Worm (Caenorhabditis elegans) whole organism, L1 larva: ENCODE measurements around the gene Y38H6A.5.

Experiments
- C04F5.9 ChIP-seq: sonication (generic microtip); optimal IDR thresholded peaks from 2 replicates; lab custom pipeline; 2016; ENCODE audit warnings: missing genetic modification characterization, missing compliant biosample characterization
- C16A3.4 ChIP-seq: fragments of 150-350 bp; optimal IDR thresholded peaks from 2 replicates; lab custom pipeline; 2014; ENCODE audit warnings: missing biosample characterization, missing genetic modification characterization
- F16B12.6 ChIP-seq: fragments of 150-350 bp; optimal IDR thresholded peaks from 2 replicates; lab custom pipeline; 2014; ENCODE audit warnings: missing biosample characterization, missing genetic modification characterization
- Y116A8C.19 ChIP-seq: sonication (generic microtip); optimal IDR thresholded peaks from 2 replicates; lab custom pipeline; 2016; ENCODE audit warnings: missing compliant biosample characterization, missing genetic modification characterization, borderline replicate concordance
- aly-2 ChIP-seq: fragments of 150-350 bp; optimal IDR thresholded peaks from 2 replicates; lab custom pipeline; 2014; ENCODE audit warnings: missing biosample characterization, missing genetic modification characterization
- blmp-1 ChIP-seq: fragments of 150-350 bp; optimal IDR thresholded peaks from 2 replicates; lab custom pipeline; 2014; ENCODE audit warnings: missing biosample characterization, missing genetic modification characterization
- ceh-8 ChIP-seq: fragments of 200-800 bp; sonication (Bioruptor generic); optimal IDR thresholded peaks from 2 replicates; lab custom pipeline; 2018; ENCODE audit warnings: mild to moderate bottlenecking, missing genetic modification characterization, moderate library complexity, missing compliant biosample characterization
- ceh-82 ChIP-seq, 3 experiments: fragments of 150-350 bp in 1 of 3; sonication (generic microtip) in 2 of 3; optimal IDR thresholded peaks; 2 replicates each; lab custom pipeline; 2014 to 2017; ENCODE audit warnings: missing biosample characterization in 3 of 3, missing genetic modification characterization in 3 of 3
- ceh-90 ChIP-seq: sonication (generic microtip); optimal IDR thresholded peaks from 2 replicates; lab custom pipeline; 2016; ENCODE audit warnings: missing genetic modification characterization, missing compliant biosample characterization
- efl-1 ChIP-seq, 4 experiments: fragments of 150-350 bp; optimal IDR thresholded peaks in 3 of 4; peaks in 1 of 4; 1 replicate in 1 of 4; 2 replicates in 3 of 4; lab custom pipeline; 2014; ENCODE audit warnings: missing biosample characterization in 2 of 4, missing genetic modification characterization in 2 of 4, missing genetic modification reagents in 2 of 4
- efl-3 ChIP-seq: fragments of 200-800 bp; sonication (Bioruptor generic); optimal IDR thresholded peaks from 2 replicates; lab custom pipeline; 2018; ENCODE audit warnings: mild to moderate bottlenecking, missing genetic modification characterization, missing compliant biosample characterization
- egl-13 ChIP-seq: sonication (generic microtip); optimal IDR thresholded peaks from 2 replicates; lab custom pipeline; 2016; ENCODE audit warnings: missing genotype, missing genetic modification reagents, missing genetic modification characterization, missing compliant biosample characterization
- egl-27 ChIP-seq, 2 experiments: fragments of 150-350 bp in 1 of 2; sonication (generic microtip); optimal IDR thresholded peaks; 3 replicates each; lab custom pipeline; 2017 to 2018; ENCODE audit warnings: missing biosample characterization in 2 of 2, missing genetic modification characterization in 2 of 2, missing genetic modification reagents in 2 of 2
- elt-3 ChIP-seq, 6 experiments: fragments of 150-350 bp in 1 of 6; sonication (generic microtip); optimal IDR thresholded peaks; 2 replicates each; lab custom pipeline; 2017 to 2018; ENCODE audit warnings: missing biosample characterization in 6 of 6, missing genetic modification characterization in 6 of 6, inconsistent platforms in 1 of 6
- fkh-4 ChIP-seq: sonication (generic microtip); optimal IDR thresholded peaks from 2 replicates; lab custom pipeline; 2016; ENCODE audit warnings: missing compliant biosample characterization, missing genetic modification characterization, borderline replicate concordance
- hlh-4 ChIP-seq: sonication (generic microtip); optimal IDR thresholded peaks from 2 replicates; lab custom pipeline; 2016; ENCODE audit warnings: mild to moderate bottlenecking, missing genetic modification characterization, missing compliant biosample characterization
- hpl-2 ChIP-seq: fragments of 150-350 bp; optimal IDR thresholded peaks from 2 replicates; lab custom pipeline; 2014; ENCODE audit warnings: missing biosample characterization, missing genetic modification reagents, missing genetic modification characterization
- irx-1 ChIP-seq: sonication (generic microtip); optimal IDR thresholded peaks from 2 replicates; lab custom pipeline; 2016; ENCODE audit warnings: missing genetic modification characterization, missing compliant biosample characterization
- jun-1 ChIP-seq: fragments of 150-350 bp; optimal IDR thresholded peaks from 2 replicates; lab custom pipeline; 2014; ENCODE audit warnings: missing biosample characterization, missing genetic modification reagents, missing genetic modification characterization
- lin-14 ChIP-seq: fragments of 200-800 bp; sonication (Bioruptor generic); optimal IDR thresholded peaks from 2 replicates; lab custom pipeline; 2018; ENCODE audit warnings: mild to moderate bottlenecking, missing genetic modification characterization, moderate library complexity, missing compliant biosample characterization
- lin-15B ChIP-seq: fragments of 150-350 bp; sonication (generic microtip); optimal IDR thresholded peaks from 3 replicates; lab custom pipeline; 2014; ENCODE audit warnings: missing biosample characterization, missing genetic modification characterization
- lin-39 ChIP-seq: fragments of 150-350 bp; optimal IDR thresholded peaks from 2 replicates; lab custom pipeline; 2014; ENCODE audit warnings: missing biosample characterization, missing genetic modification reagents, missing genetic modification characterization
- mdl-1 ChIP-seq, 2 experiments: fragments of 150-350 bp; optimal IDR thresholded peaks; 2 replicates each; lab custom pipeline; 2014 to 2017; ENCODE audit warnings: missing biosample characterization in 2 of 2, missing genetic modification characterization in 2 of 2, inconsistent platforms in 1 of 2
- mef-2 ChIP-seq: fragments of 150-350 bp; optimal IDR thresholded peaks from 2 replicates; lab custom pipeline; 2014; ENCODE audit warnings: missing biosample characterization, missing genetic modification characterization
- nhr-11 ChIP-seq: fragments of 150-350 bp; optimal IDR thresholded peaks from 2 replicates; lab custom pipeline; 2014; ENCODE audit warnings: missing biosample characterization, missing genetic modification characterization
- nhr-20 ChIP-seq: sonication (generic microtip); optimal IDR thresholded peaks from 2 replicates; lab custom pipeline; 2016; ENCODE audit warnings: mild to moderate bottlenecking, missing genetic modification characterization, missing compliant biosample characterization
- nhr-28 ChIP-seq: fragments of 150-350 bp; optimal IDR thresholded peaks from 2 replicates; lab custom pipeline; 2014; ENCODE audit warnings: missing biosample characterization, missing genetic modification characterization
- nhr-77 ChIP-seq: fragments of 150-350 bp; optimal IDR thresholded peaks from 2 replicates; lab custom pipeline; 2014; ENCODE audit warnings: missing biosample characterization, missing genetic modification characterization
- nhr-84 ChIP-seq: sonication (generic microtip); optimal IDR thresholded peaks from 2 replicates; lab custom pipeline; 2017; ENCODE audit warnings: missing biosample characterization, missing genetic modification characterization
- nhr-85 ChIP-seq: sonication (generic microtip); peaks from one replicate; lab custom pipeline; 2016; ENCODE audit warnings: missing genetic modification characterization, inconsistent platforms, missing compliant biosample characterization
- pax-3 ChIP-seq: fragments of 200-800 bp; sonication (Bioruptor generic); optimal IDR thresholded peaks from 2 replicates; lab custom pipeline; 2018; ENCODE audit warnings: mild to moderate bottlenecking, missing genetic modification characterization, moderate library complexity, missing compliant biosample characterization
- pqm-1 ChIP-seq: sonication (generic microtip); optimal IDR thresholded peaks from 3 replicates; lab custom pipeline; 2017; ENCODE audit warnings: missing biosample characterization, missing genetic modification characterization
- rnt-1 ChIP-seq: sonication (generic microtip); optimal IDR thresholded peaks from 2 replicates; lab custom pipeline; 2016; ENCODE audit warnings: mild to moderate bottlenecking, missing genetic modification characterization, moderate library complexity, missing compliant biosample characterization
- sup-37 ChIP-seq: fragments of 200-800 bp; sonication (Bioruptor generic); optimal IDR thresholded peaks from 2 replicates; lab custom pipeline; 2018; ENCODE audit warnings: mild to moderate bottlenecking, missing genetic modification characterization, missing compliant biosample characterization
- swsn-7 ChIP-seq: sonication (generic microtip); optimal IDR thresholded peaks from 2 replicates; lab custom pipeline; 2016; ENCODE audit warnings: missing genetic modification characterization, missing compliant biosample characterization
- unc-62 ChIP-seq: fragments of 150-350 bp; optimal IDR thresholded peaks from 2 replicates; lab custom pipeline; 2014; ENCODE audit warnings: missing biosample characterization, missing genetic modification reagents, missing genetic modification characterization
- unc-86 ChIP-seq: sonication (generic microtip); optimal IDR thresholded peaks from 2 replicates; lab custom pipeline; 2016; ENCODE audit warnings: missing genetic modification characterization, missing compliant biosample characterization
- vab-15 ChIP-seq: sonication (generic microtip); optimal IDR thresholded peaks from 2 replicates; lab custom pipeline; 2017; ENCODE audit warnings: missing genotype, mild to moderate bottlenecking, missing genetic modification characterization, missing compliant biosample characterization
- xbp-1 ChIP-seq: sonication (generic microtip); optimal IDR thresholded peaks from 2 replicates; lab custom pipeline; 2016; ENCODE audit warnings: missing genetic modification characterization, missing compliant biosample characterization
- zip-4 ChIP-seq: fragments of 200-800 bp; sonication (Bioruptor generic); optimal IDR thresholded peaks from 2 replicates; lab custom pipeline; 2018; ENCODE audit warnings: mild to moderate bottlenecking, missing genetic modification characterization, moderate library complexity, missing compliant biosample characterization
- ztf-11 ChIP-seq, 2 experiments: sonication (generic microtip); optimal IDR thresholded peaks; 2 replicates each; lab custom pipeline; 2016 to 2017; ENCODE audit warnings: missing genetic modification characterization in 2 of 2, missing biosample characterization in 1 of 2, missing compliant biosample characterization in 1 of 2
- ztf-4 ChIP-seq: fragments of 150-350 bp; optimal IDR thresholded peaks from 2 replicates; lab custom pipeline; 2014; ENCODE audit warnings: missing biosample characterization, missing genetic modification characterization

Y38H6A.5 gene

DNA sequence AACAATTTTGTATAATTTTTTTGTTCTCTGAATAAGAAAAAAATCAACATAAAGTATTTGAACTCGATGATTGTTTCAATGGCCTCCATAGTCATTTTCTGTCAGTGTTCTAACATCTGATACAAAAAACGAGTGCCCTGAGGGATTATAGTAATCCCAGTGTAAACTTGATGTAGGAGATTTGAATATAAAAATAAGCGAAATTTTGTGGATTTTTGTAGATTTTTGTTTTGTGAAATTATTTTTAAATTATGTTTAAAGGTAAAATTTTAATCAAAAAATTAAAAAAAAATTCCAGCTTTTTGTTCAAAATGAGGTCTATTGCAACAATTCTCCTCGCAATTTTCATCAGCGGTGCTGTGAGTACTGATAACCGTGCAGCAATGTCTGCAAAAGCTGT is 9.7 kb downstream of the Y38H6A.5 start, which contains the start of gene Y38H6A.1:
Y38H6A.1 (plus strand) TSS at position 301 of the 400 bp plus-strand sequence.
- no peak for TF ChIP-seq pqm-1

DNA sequence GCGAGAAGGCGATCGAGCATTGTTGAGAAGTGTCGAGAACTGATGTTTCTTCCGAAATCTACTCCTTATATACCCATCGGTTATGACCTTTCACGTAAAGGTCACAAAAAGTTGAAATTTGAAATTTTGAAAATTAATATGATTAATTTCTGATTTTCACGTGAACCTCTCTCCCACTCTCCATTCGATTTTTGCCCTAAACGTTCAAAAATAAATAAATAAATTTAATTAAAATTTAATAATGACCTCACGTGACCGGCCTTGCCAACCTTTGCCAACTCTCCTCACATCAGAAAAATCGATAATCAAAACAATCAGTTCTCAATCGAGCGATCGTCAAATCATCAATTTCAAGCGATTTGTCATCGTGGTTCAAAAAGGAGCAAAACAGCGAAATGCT is 17.7 kb downstream of the Y38H6A.5 start, which contains the start of gene Y113G7C.1:
Y113G7C.1 (plus strand) TSS at position 301 of the 400 bp plus-strand sequence.
- TF ChIP-seq lin-15B (tag; lab: Kevin White, UChicago) = no peak
- no peak for TF ChIP-seq F16B12.6 (tag; lab: Kevin White, UChicago)
- TF ChIP-seq efl-1 (optimal IDR thresholded peaks at IDR 0.05; lab: Kevin White, UChicago) = no peak
- no peak for TF ChIP-seq efl-1 (GFP tag; optimal IDR thresholded peaks at IDR 0.05 in 1 of 2; lab: Kevin White, UChicago)
- no peak for TF ChIP-seq nhr-20 (tag; lab: Kevin White, UChicago)
- no peak for TF ChIP-seq zip-4 (GFP tag; lab: Kevin White, UChicago)
- no peak for TF ChIP-seq nhr-11 (tag; lab: Kevin White, UChicago)
- TF ChIP-seq, all 84 proteins: peak for 0

DNA sequence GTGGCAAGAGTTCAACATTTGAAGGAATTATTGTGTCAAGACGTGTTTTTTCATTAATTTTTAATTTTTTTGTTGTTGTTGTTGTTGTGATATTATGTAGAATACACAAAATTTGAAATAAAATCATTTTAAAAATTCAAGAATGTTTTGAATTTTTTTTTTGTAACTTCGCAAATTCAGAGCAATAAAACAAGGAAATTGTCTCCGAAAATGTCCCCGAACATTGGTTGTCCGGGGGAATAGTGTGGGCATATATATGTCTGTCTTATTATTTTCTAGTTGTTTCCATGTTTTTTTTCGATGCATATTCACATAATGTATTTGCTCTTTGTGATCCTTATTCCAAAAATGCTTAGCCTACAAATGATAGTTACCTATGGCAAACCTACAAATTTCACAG is 23.6 kb downstream of the Y38H6A.5 start, which contains the start of gene clec-262:
clec-262 (plus strand) TSS at position 301 of the 400 bp plus-strand sequence.
- TF ChIP-seq C16A3.4 (no peak), ztf-11 (tag; optimal IDR thresholded peaks at IDR 0.05; lab: Kevin White, UChicago) (no peak), blmp-1 (no peak), F16B12.6 (tag; lab: Kevin White, UChicago) (no peak), swsn-7 (no peak), ceh-8 (no peak), efl-3 (GFP tag; lab: Kevin White, UChicago) (no peak), fkh-4 (no peak), pax-3 (tag; lab: Kevin White, UChicago) (no peak), mef-2 (no peak), ztf-4 (tag; lab: Kevin White, UChicago) (no peak), egl-27 (tag; optimal IDR thresholded peaks at IDR 0.05; lab: Kevin White, UChicago) (no peak)

DNA sequence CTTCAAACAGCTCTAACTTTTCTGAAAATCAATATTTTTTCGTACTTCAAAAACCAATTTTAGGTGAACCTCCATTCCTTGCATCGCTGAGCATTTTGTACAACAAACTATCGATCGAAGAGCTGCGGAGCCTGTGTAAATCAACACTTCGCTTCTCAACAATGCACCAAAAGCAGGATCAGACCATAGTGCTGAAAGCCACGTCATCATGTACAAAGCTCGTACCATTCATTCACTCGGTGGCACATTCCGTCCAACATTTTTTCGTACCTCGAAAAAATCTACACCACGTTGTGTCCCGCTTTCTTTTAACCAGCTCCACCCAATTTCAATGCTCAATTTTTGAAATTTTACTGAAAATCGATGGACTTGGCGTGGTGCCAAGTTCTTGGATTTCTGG is 24.6 kb downstream of the Y38H6A.5 start, which contains the start of gene ZC15.10:
ZC15.10 (plus strand) TSS at position 162 of the 400 bp plus-strand sequence.
- TF ChIP-seq sup-37 (GFP tag; lab: Kevin White, UChicago) (no peak), lin-14 (no peak), nhr-84 (tag; lab: Kevin White, UChicago) (no peak), mdl-1 (tag; optimal IDR thresholded peaks at IDR 0.05; lab: Kevin White, UChicago) (no peak), zip-4 (GFP tag; lab: Kevin White, UChicago) (no peak), nhr-85 (no peak), egl-13 (tag; lab: Kevin White, UChicago) (no peak), nhr-11 (tag; lab: Kevin White, UChicago) (no peak), nhr-77 (tag; lab: Kevin White, UChicago) (no peak), vab-15 (tag; lab: Kevin White, UChicago) (no peak), irx-1 (no peak), Y116A8C.19 (tag; lab: Kevin White, UChicago) (no peak), unc-86 (tag; lab: Kevin White, UChicago) (no peak), nhr-28 (tag; lab: Kevin White, UChicago) (no peak), lin-39 (tag; lab: Kevin White, UChicago) (no peak), rnt-1 (tag; lab: Kevin White, UChicago) (no peak), efl-1 (optimal IDR thresholded peaks at IDR 0.05; lab: Kevin White, UChicago) (no peak), efl-1 (GFP tag; optimal IDR thresholded peaks at IDR 0.05 in 1 of 2; lab: Kevin White, UChicago) (no peak), unc-62 (no peak)

DNA sequence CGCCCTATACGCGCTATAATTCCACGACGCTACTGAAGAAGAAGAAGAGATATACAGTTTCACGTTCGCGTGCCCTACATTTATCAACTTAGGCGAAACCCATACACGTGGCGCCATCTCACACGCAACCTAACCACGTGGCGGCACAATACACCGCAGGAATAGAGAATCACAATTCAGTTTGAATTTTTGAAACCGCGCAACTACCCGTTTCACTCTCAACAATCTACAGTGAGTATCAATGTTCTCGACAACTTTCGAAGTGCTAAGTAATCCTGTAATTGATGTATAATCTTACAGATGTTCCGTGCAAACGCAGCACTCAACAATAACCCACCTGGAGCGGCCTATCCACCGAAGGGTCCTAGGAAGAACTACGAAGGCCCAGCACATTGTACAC is 29.4 kb downstream of the Y38H6A.5 start, which contains the start of gene ZC15.1:
ZC15.1 (plus strand) TSS at position 301 of the 400 bp plus-strand sequence.
- no peak for TF ChIP-seq pqm-1
- no peak for TF ChIP-seq egl-13 (tag; lab: Kevin White, UChicago)
- TF ChIP-seq nhr-77 (tag; lab: Kevin White, UChicago) = no peak
- no peak for TF ChIP-seq hlh-4
- no peak for TF ChIP-seq ceh-82 (tag; optimal IDR thresholded peaks at IDR 0.05; lab: Kevin White, UChicago)
- TF ChIP-seq aly-2 (tag; lab: Kevin White, UChicago) = no peak
- TF ChIP-seq mef-2 = no peak
- no peak for TF ChIP-seq jun-1 (tag; lab: Kevin White, UChicago)
- TF ChIP-seq ceh-90 (tag; lab: Kevin White, UChicago) = no peak
- no peak for TF ChIP-seq xbp-1 (tag; lab: Kevin White, UChicago)
- no peak for TF ChIP-seq lin-15B (tag; lab: Kevin White, UChicago)
- TF ChIP-seq vab-15 (tag; lab: Kevin White, UChicago) = no peak
- no peak for TF ChIP-seq efl-1 (optimal IDR thresholded peaks at IDR 0.05; lab: Kevin White, UChicago)
- no peak for TF ChIP-seq efl-1 (GFP tag; optimal IDR thresholded peaks at IDR 0.05 in 1 of 2; lab: Kevin White, UChicago)
- no peak for TF ChIP-seq nhr-20 (tag; lab: Kevin White, UChicago)
- TF ChIP-seq nhr-85 = no peak
- no peak for TF ChIP-seq hpl-2 (GFP tag; lab: Kevin White, UChicago)
- TF ChIP-seq elt-3 (tag; optimal IDR thresholded peaks at IDR 0.05; lab: Kevin White, UChicago) = no peak
- TF ChIP-seq C04F5.9 (tag; lab: Kevin White, UChicago) = no peak
